Worm (Caenorhabditis elegans) whole organism, L4 larva: ENCODE data around the gene F54E7.6.

ENCODE experiments used
- mdl-1 ChIP-seq, 2 experiments: fragments of 150-350 bp in 1 of 2; sonication (generic microtip) in 1 of 2; optimal IDR thresholded peaks; 2 replicates each; lab custom pipeline; 2014 to 2017; ENCODE audit warnings: missing biosample characterization in 2 of 2, missing genetic modification characterization in 2 of 2
- nhr-6 ChIP-seq: fragments of 150-350 bp; optimal IDR thresholded peaks from 2 replicates; lab custom pipeline; 2014; ENCODE audit warnings: missing biosample characterization, missing genetic modification characterization

DNA sequence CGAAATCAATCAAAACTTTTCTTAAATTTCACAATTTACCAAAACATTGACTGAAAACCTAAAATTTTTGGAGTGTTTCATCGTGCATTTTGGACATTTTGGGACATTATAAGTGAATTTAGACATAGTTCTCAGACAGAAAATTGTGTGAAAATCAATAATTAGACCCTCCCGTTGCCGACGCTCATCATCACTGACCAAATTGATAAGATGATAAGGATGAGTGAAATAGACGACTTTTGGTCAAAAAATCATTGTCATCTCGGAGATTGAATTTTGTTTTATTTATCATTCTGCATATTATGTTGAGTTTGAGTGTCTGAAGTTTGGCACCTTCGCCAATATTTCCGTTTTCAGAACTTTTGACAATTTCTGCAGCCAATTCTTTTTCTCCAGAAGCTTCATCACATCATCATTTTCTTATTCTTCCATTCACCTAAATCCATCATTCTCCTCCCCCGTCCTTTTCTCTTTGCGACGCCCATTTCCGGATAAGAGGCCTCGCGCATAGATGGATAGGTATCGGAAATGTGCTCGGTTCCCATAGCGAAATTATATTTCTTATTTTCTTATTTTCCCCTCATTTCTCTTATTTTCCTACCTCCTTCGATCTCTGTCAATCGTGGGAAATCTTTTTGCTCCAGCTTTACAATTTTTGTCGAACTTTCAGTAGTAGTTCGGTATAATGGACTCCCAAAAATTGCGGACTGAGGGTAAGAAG lies 49.1 kb downstream of the F54E7.6 start, which contains the start of gene bas-1:
- TF ChIP-seq nhr-6 (tag; lab: Kevin White, UChicago): no peak
- TF ChIP-seq mdl-1 (tag; optimal IDR thresholded peaks at IDR 0.05; lab: Kevin White, UChicago): no peak
